Fruit fly (Drosophila melanogaster): Measurements from ENCODE around the gene CG13794.
A peak's percentile ranks its signal among the peaks of the same experiment; 100 is the strongest.

CG13794 gene

dm6 chr2L:7678095-7678784, 44.4 kb downstream of the CG13794 start (continued):
- TF ChIP-seq croc (GFP tag; conservative IDR thresholded peaks at IDR 0.05) (no peak), da (GFP tag; optimal IDR thresholded peaks at IDR 0.05) (no peak), grau (tag; optimal IDR thresholded peaks at IDR 0.05) (no peak), CG6791 (GFP tag; IDR thresholded peaks at IDR 0.05; ENCODE audit: partially characterized antibody) (no peak), h (optimal IDR thresholded peaks at IDR 0.05) (no peak), CG3163 (GFP tag; optimal IDR thresholded peaks at IDR 0.05) (no peak), Mrtf (GFP tag; IDR thresholded peaks at IDR 0.05) (no peak), Med (GFP tag) (no peak), Hand (GFP tag; optimal IDR thresholded peaks at IDR 0.05) (no peak), CkIIα-i1 (GFP tag; IDR thresholded peaks at IDR 0.05) (no peak), Dip3 (GFP tag; optimal IDR thresholded peaks at IDR 0.05) (no peak), Xrp1 (GFP tag; IDR thresholded peaks at IDR 0.05) (no peak), CG9817 (tag; optimal IDR thresholded peaks at IDR 0.05) (no peak), CG15479 (GFP tag; optimal IDR thresholded peaks at IDR 0.05) (peak; percentile 85), ap (GFP tag; IDR thresholded peaks at IDR 0.05) (no peak), CG10147 (GFP tag; optimal IDR thresholded peaks at IDR 0.05) (peak; percentile 15), ttk (GFP tag; IDR thresholded peaks at IDR 0.05) (no peak), emc (GFP tag; optimal IDR thresholded peaks at IDR 0.05) (no peak), fd96Cb (tag; optimal IDR thresholded peaks at IDR 0.05) (no peak), CG3838 (GFP tag; optimal IDR thresholded peaks at IDR 0.05) (no peak), CG8765 (GFP tag; IDR thresholded peaks at IDR 0.05) (no peak), CG6683 (GFP tag; optimal IDR thresholded peaks at IDR 0.05) (no peak), pho (GFP tag; optimal IDR thresholded peaks at IDR 0.05) (no peak), Hey (tag; optimal IDR thresholded peaks at IDR 0.05) (peak; percentile 32), CG2712 (tag; optimal IDR thresholded peaks at IDR 0.05) (no peak), Oli (tag; optimal IDR thresholded peaks at IDR 0.05) (no peak), knrl (GFP tag; IDR thresholded peaks at IDR 0.05; ENCODE audit: partially characterized antibody) (no peak), CG9797 (GFP tag; optimal IDR thresholded peaks at IDR 0.05) (no peak), onecut (GFP tag; IDR thresholded peaks at IDR 0.05) (no peak), NK7.1 (GFP tag; optimal IDR thresholded peaks at IDR 0.05) (no peak), CG11085 (GFP tag; IDR thresholded peaks at IDR 0.05) (no peak), CG13296 (GFP tag; optimal IDR thresholded peaks at IDR 0.05) (no peak), mirr (GFP tag; optimal IDR thresholded peaks at IDR 0.05) (peak; percentile 18), cad (GFP tag; optimal IDR thresholded peaks at IDR 0.05) (no peak), CG3995 (GFP tag; optimal IDR thresholded peaks at IDR 0.05) (no peak), Eip74EF (GFP tag; optimal IDR thresholded peaks at IDR 0.05) (no peak), CG7372 (GFP tag; IDR thresholded peaks at IDR 0.05) (no peak), D19A (tag; optimal IDR thresholded peaks at IDR 0.05) (no peak), dimm (GFP tag; IDR thresholded peaks at IDR 0.05) (no peak), nau (GFP tag; optimal IDR thresholded peaks at IDR 0.05) (no peak), chm (GFP tag; IDR thresholded peaks at IDR 0.05) (no peak), Sox100B (GFP tag; optimal IDR thresholded peaks at IDR 0.05) (no peak), Neu2 (GFP tag; optimal IDR thresholded peaks at IDR 0.05; ENCODE audit: borderline replicate concordance) (no peak), Drgx (GFP tag; IDR thresholded peaks at IDR 0.05) (no peak), Deaf1 (tag; optimal IDR thresholded peaks at IDR 0.05) (peak; percentile 16), CG10543 (GFP tag; optimal IDR thresholded peaks at IDR 0.05) (peak; percentile 33), sqz (GFP tag; optimal IDR thresholded peaks at IDR 0.05) (no peak), mam (GFP tag; optimal IDR thresholded peaks at IDR 0.05) (no peak), Myb (GFP tag; optimal IDR thresholded peaks at IDR 0.05) (no peak), so (GFP tag; IDR thresholded peaks at IDR 0.05) (no peak), CG1832 (GFP tag; optimal IDR thresholded peaks at IDR 0.05) (no peak)

All from whole organism, embryonic.